Worm (Caenorhabditis elegans) whole organism, L3 larva: ENCODE data around the gene egl-47.

ENCODE experiments used
- nhr-43 ChIP-seq: sonication (generic microtip); optimal IDR thresholded peaks from 2 replicates; lab custom pipeline; 2016; ENCODE audit warnings: mild to moderate bottlenecking, missing genetic modification characterization, missing compliant biosample characterization; ENCODE audit not compliant: poor library complexity, severe bottlenecking
- unc-39 ChIP-seq: sonication (generic microtip); optimal IDR thresholded peaks from 4 replicates; lab custom pipeline; 2017; ENCODE audit warnings: missing biosample characterization, missing genetic modification characterization

DNA sequence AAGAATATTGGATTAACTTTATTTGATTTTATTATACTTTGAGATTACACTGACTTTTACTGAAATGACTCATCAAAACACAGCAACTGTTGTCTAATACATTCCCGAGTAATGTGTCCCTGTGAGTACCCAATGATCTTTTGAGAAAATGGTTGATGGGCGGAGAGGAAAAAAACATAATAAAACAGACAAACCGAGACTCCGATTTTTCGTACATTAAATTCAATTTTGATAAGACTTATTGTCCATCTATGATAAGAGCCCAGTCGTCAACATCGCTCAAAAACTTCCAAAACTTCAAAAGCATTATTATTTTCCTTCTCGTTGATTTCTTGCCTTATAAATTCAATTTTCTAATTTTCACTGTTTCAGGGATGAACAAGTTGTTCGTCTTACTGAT, 51.5 kb downstream of the egl-47 start, which contains the start of gene ttr-46:
- TF ChIP-seq unc-39 (tag; lab: Kevin White, UChicago) (no peak), nhr-43 (tag; lab: Kevin White, UChicago) (no peak)
